Worm (Caenorhabditis elegans) whole organism, L4/young adult: ENCODE data around the gene mig-10.

ENCODE experiments used
- dao-5 ChIP-seq: sonication (generic microtip); optimal IDR thresholded peaks from 2 replicates; lab custom pipeline; 2016; ENCODE audit warnings: missing genotype, missing genetic modification characterization, moderate library complexity, missing compliant biosample characterization
- him-1 ChIP-seq: sonication (generic microtip); optimal IDR thresholded peaks from 2 replicates; lab custom pipeline; 2016; ENCODE audit warnings: missing genotype, missing genetic modification reagents, missing genetic modification characterization, missing compliant biosample characterization

- no peak for TF ChIP-seq dao-5 (tag; lab: Kevin White, UChicago)
- peak; percentile 65 for TF ChIP-seq him-1 (tag; lab: Kevin White, UChicago)
These were observed 28.5 kb downstream of the mig-10 start, which contains the start of the genes F10E9.7 and F10E9.5 for ce11 chrIII:8307356-8307755.
